Worm (Caenorhabditis elegans): ENCODE results near the gene Y44A6D.1.
A peak's percentile ranks its signal among the peaks of the same experiment; 100 is the strongest.

Y44A6D.1 gene

ce11 chrV:20790616-20791015, 783 bp upstream of the Y44A6D.1 start:
- no peak for TF ChIP-seq hlh-13 (GFP tag; optimal IDR thresholded peaks at IDR 0.05)
- no peak for TF ChIP-seq nhr-232 (tag; optimal IDR thresholded peaks at IDR 0.05)
- TF ChIP-seq rnt-1 (tag; optimal IDR thresholded peaks at IDR 0.05): no peak
- no peak for TF ChIP-seq mec-3 (tag; optimal IDR thresholded peaks at IDR 0.05; ENCODE audit: borderline replicate concordance)
- TF ChIP-seq pax-1 (tag; optimal IDR thresholded peaks at IDR 0.05): no peak
- no peak for TF ChIP-seq ceh-9 (tag; optimal IDR thresholded peaks at IDR 0.05)
- no peak for TF ChIP-seq ceh-2 (tag; optimal IDR thresholded peaks at IDR 0.05)
- no peak for TF ChIP-seq fkh-6 (tag; optimal IDR thresholded peaks at IDR 0.05)
- TF ChIP-seq ceh-34 (tag; optimal IDR thresholded peaks at IDR 0.05): no peak
- no peak for TF ChIP-seq pqm-1 (tag; optimal IDR thresholded peaks at IDR 0.05)
- no peak for TF ChIP-seq ets-4 (tag; optimal IDR thresholded peaks at IDR 0.05)
- TF ChIP-seq syd-9 (tag; optimal IDR thresholded peaks at IDR 0.05): no peak
- TF ChIP-seq ceh-24 (tag; optimal IDR thresholded peaks at IDR 0.05): no peak
- TF ChIP-seq unc-42 (tag; optimal IDR thresholded peaks at IDR 0.05): no peak
- no peak for TF ChIP-seq pat-9 (tag; optimal IDR thresholded peaks at IDR 0.05)
- TF ChIP-seq ceh-19 (GFP tag; optimal IDR thresholded peaks at IDR 0.05): no peak
- no peak for TF ChIP-seq ama-1 (optimal IDR thresholded peaks at IDR 0.05)
- TF ChIP-seq tbx-7 (tag; optimal IDR thresholded peaks at IDR 0.05): no peak

ce11 chrV:20789105-20789504, 728 bp downstream of the Y44A6D.1 start, which contains the start of gene tpan-1:
Gene tpan-1 (plus strand): TSS chrV:20789502.
- TF ChIP-seq ceh-14 (tag; optimal IDR thresholded peaks at IDR 0.05): peak; percentile 58
- TF ChIP-seq tbx-7 (tag; optimal IDR thresholded peaks at IDR 0.05): no peak
- peak; percentile 97 for TF ChIP-seq unc-42 (tag; optimal IDR thresholded peaks at IDR 0.05)
- no peak for TF ChIP-seq Y22D7AL.16 (tag; optimal IDR thresholded peaks at IDR 0.05)
- peak; percentile 48 for TF ChIP-seq nfya-1 (tag; optimal IDR thresholded peaks at IDR 0.05)
- no peak for TF ChIP-seq mec-3 (tag; optimal IDR thresholded peaks at IDR 0.05; ENCODE audit: borderline replicate concordance)
- no peak for TF ChIP-seq hlh-30 (tag; optimal IDR thresholded peaks at IDR 0.05; ENCODE audit: insufficient read depth)
- TF ChIP-seq zip-5 (tag; optimal IDR thresholded peaks at IDR 0.05): no peak
- peak; percentile 12 for TF ChIP-seq ref-2 (tag; optimal IDR thresholded peaks at IDR 0.05)
- no peak for TF ChIP-seq pha-4 (tag; optimal IDR thresholded peaks at IDR 0.05)
- TF ChIP-seq sox-4 (tag; optimal IDR thresholded peaks at IDR 0.05): peak; percentile 8
- TF ChIP-seq ceh-2 (tag; optimal IDR thresholded peaks at IDR 0.05): no peak
- TF ChIP-seq ceh-18 (tag; optimal IDR thresholded peaks at IDR 0.05): peak; percentile 24
- TF ChIP-seq ttx-3 (tag; optimal IDR thresholded peaks at IDR 0.05): no peak
- no peak for TF ChIP-seq eyg-1 (tag; optimal IDR thresholded peaks at IDR 0.05)
- no peak for TF ChIP-seq pros-1 (tag; optimal IDR thresholded peaks at IDR 0.05)
- no peak for TF ChIP-seq sdc-2 (tag; optimal IDR thresholded peaks at IDR 0.05)
- no peak for TF ChIP-seq pax-1 (tag; optimal IDR thresholded peaks at IDR 0.05)
- no peak for TF ChIP-seq C38D4.7 (GFP tag; optimal IDR thresholded peaks at IDR 0.05)
- no peak for TF ChIP-seq ceh-22 (tag; optimal IDR thresholded peaks at IDR 0.05)
- no peak for TF ChIP-seq dmd-4 (tag; optimal IDR thresholded peaks at IDR 0.05; ENCODE audit: borderline replicate concordance)
- no peak for TF ChIP-seq odd-2 (tag; optimal IDR thresholded peaks at IDR 0.05)
- no peak for TF ChIP-seq che-1 (tag; optimal IDR thresholded peaks at IDR 0.05)
- no peak for TF ChIP-seq nhr-232 (tag; optimal IDR thresholded peaks at IDR 0.05)
- no peak for TF ChIP-seq pag-3 (tag; optimal IDR thresholded peaks at IDR 0.05; ENCODE audit: borderline replicate concordance)
- TF ChIP-seq lin-11 (tag; optimal IDR thresholded peaks at IDR 0.05): no peak
- peak; percentile 83 for TF ChIP-seq ceh-48 (tag; optimal IDR thresholded peaks at IDR 0.05)
- TF ChIP-seq pqm-1 (tag; optimal IDR thresholded peaks at IDR 0.05): no peak
- no peak for TF ChIP-seq gmeb-2 (tag; optimal IDR thresholded peaks at IDR 0.05)
- peak; percentile 78 for TF ChIP-seq ceh-31 (tag; optimal IDR thresholded peaks at IDR 0.05)
- TF ChIP-seq ceh-45 (GFP tag; IDR thresholded peaks at IDR 0.05): no peak
- no peak for TF ChIP-seq rnt-1 (tag; optimal IDR thresholded peaks at IDR 0.05)
- TF ChIP-seq unc-86 (tag; optimal IDR thresholded peaks at IDR 0.05): no peak
- TF ChIP-seq ets-4 (tag; optimal IDR thresholded peaks at IDR 0.05): no peak
- TF ChIP-seq nhr-11 (tag; optimal IDR thresholded peaks at IDR 0.05): no peak
- TF ChIP-seq madf-2 (tag; optimal IDR thresholded peaks at IDR 0.05): no peak
- TF ChIP-seq ceh-30 (tag; optimal IDR thresholded peaks at IDR 0.05): no peak
- TF ChIP-seq F13H6.1 (tag; optimal IDR thresholded peaks at IDR 0.05): no peak
- TF ChIP-seq lim-6 (tag; optimal IDR thresholded peaks at IDR 0.05): no peak
- no peak for TF ChIP-seq syd-9 (tag; optimal IDR thresholded peaks at IDR 0.05)
- no peak for TF ChIP-seq ceh-9 (tag; optimal IDR thresholded peaks at IDR 0.05)
- no peak for TF ChIP-seq hlh-13 (GFP tag; optimal IDR thresholded peaks at IDR 0.05)
- no peak for TF ChIP-seq pha-2 (tag; optimal IDR thresholded peaks at IDR 0.05)
- TF ChIP-seq pat-9 (tag; optimal IDR thresholded peaks at IDR 0.05): no peak
- TF ChIP-seq unc-55 (GFP tag; optimal IDR thresholded peaks at IDR 0.05): no peak
